Worm (Caenorhabditis elegans) whole organism, L2 larva: ENCODE data around the gene tnt-3.

Experiments used
- ama-1 ChIP-seq: fragments of 150-350 bp; optimal IDR thresholded peaks from 2 replicates; lab custom pipeline; 2018; ENCODE audit warnings: inconsistent platforms
- ceh-16 ChIP-seq: fragments of 150-350 bp; optimal IDR thresholded peaks from 2 replicates; lab custom pipeline; 2014; ENCODE audit warnings: missing biosample characterization, missing genetic modification characterization
- elt-1 ChIP-seq: fragments of 150-350 bp; optimal IDR thresholded peaks from 2 replicates; lab custom pipeline; 2014; ENCODE audit warnings: missing biosample characterization, missing genetic modification characterization
- lin-39 ChIP-seq: fragments of 150-350 bp; optimal IDR thresholded peaks from 2 replicates; lab custom pipeline; 2014; ENCODE audit warnings: missing biosample characterization, missing genetic modification reagents, missing genetic modification characterization
- lsy-2 ChIP-seq, 2 experiments: fragments of 150-350 bp in 1 of 2; sonication (generic microtip) in 1 of 2; optimal IDR thresholded peaks; 2 replicates each; lab custom pipeline; 2014 to 2017; ENCODE audit warnings: missing biosample characterization in 2 of 2, missing genetic modification characterization in 2 of 2
- nhr-25 ChIP-seq: fragments of 150-350 bp; sonication (generic microtip); optimal IDR thresholded peaks from 3 replicates; lab custom pipeline; 2014; ENCODE audit warnings: missing biosample characterization, missing genetic modification characterization
- sma-9 ChIP-seq, 2 experiments: fragments of 150-350 bp in 1 of 2; sonication (generic microtip) in 1 of 2; optimal IDR thresholded peaks; 2 replicates each; lab custom pipeline; 2014 to 2016; ENCODE audit warnings: missing genetic modification characterization in 2 of 2, mild to moderate bottlenecking in 1 of 2, missing biosample characterization in 1 of 2, missing compliant biosample characterization in 1 of 2, missing genetic modification reagents in 1 of 2, moderate library complexity in 1 of 2

- TF ChIP-seq lsy-2 (tag; optimal IDR thresholded peaks at IDR 0.05; lab: Kevin White, UChicago), result no peak
- no peak for TF ChIP-seq elt-1 (tag; lab: Kevin White, UChicago)
- TF ChIP-seq lin-39, result no peak
- no peak for TF ChIP-seq ceh-16 (tag; lab: Kevin White, UChicago)
- TF ChIP-seq sma-9 (GFP tag; optimal IDR thresholded peaks at IDR 0.05; lab: Kevin White, UChicago), result no peak
- no peak for TF ChIP-seq sma-9 (tag; optimal IDR thresholded peaks at IDR 0.05; lab: Kevin White, UChicago)
- TF ChIP-seq ama-1 (lab: Kevin White, UChicago), result no peak
- no peak for TF ChIP-seq nhr-25
These were observed 52.6 kb downstream of the tnt-3 start, which contains the start of gene C39D10.5 for ce11 chrX:7892296-7892695.
